Fruit fly (Drosophila melanogaster): Measurements from ENCODE around the gene CG6180.

DNA sequence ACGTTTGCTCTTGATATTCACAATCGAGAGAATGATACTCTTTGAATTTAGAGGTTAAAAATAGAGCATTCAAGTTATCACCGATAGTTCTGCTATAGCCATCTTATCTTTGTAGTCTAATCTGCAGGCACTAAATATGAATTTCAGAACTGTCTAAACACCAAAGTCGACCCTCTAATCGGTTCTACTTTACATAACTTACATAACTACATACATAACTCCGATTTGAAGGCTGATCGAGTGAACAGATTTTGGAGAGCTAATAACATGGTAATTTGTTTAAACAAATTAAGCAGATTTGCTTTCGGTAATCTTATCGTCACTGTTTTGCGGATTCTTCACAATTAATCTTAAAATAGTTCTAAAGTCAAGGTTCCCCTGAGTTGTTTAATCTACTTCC lies 6.0 kb upstream of the CG6180 start:
- no peak for TF ChIP-seq usp (GFP tag; optimal IDR thresholded peaks at IDR 0.05)
- no peak for TF ChIP-seq pan (optimal IDR thresholded peaks at IDR 0.05)
